Fruit fly (Drosophila melanogaster): ENCODE data around the gene et.

DNA sequence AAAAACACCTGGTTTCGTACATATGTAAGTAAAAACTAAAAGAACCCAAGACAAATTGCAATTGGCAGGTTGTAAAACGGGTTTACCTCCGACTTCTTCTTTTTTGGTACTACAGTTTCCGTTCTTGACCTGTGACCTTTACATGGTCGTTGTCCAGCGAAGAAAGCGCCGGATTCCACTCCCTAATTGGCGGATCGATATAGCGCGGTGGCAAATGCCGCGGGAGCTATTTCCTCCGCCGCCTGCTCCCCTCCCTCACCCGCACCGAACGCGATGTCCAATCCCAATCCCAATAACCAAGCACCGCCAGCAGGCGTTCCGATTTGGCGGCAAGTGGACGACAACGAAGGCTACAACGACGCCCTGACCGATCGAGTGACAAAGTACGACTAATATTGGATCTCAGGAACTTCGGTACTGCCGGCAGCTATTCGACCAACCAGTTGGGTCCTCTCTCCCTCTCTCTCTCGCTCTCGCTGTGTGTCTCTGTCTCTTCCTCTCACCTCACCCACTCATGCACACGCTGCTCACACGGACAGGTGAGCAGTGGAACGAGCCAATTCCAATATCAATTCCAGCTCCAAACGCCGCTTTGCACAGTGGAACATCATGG lies 13.0 kb downstream of the et start:
- TF ChIP-seq CTCF (optimal IDR thresholded peaks at IDR 0.05) = no peak
- no peak for TF ChIP-seq CG8478 (optimal IDR thresholded peaks at IDR 0.05)

All from S2 (cell line).